Worm (Caenorhabditis elegans): Measurements from ENCODE around the gene aly-3.

DNA sequence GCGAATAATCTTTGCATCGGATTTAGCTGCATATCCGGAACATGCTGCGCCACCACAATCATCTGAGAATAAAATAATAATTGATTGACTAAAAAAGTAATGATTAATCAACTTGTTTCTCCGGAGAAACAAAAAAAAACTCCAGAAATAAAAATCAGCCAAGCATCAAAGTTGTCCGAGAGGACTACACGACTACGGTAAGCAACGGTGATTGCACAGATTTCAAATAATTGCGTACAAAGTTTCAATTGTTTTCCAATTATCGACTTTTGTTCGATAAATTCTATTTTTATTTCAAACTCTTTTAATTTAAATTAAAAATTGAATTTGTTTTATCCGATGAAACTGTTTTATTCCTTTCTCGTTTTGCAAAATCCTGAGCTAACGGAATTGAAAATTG lies 29.7 kb upstream of the aly-3 start, which contains the start of gene cpsf-4:
- TF ChIP-seq zip-11 (GFP tag; IDR thresholded peaks at IDR 0.05), result no peak
- no peak for TF ChIP-seq R02D3.7 (tag; optimal IDR thresholded peaks at IDR 0.05)
- no peak for TF ChIP-seq daf-8 (GFP tag; IDR thresholded peaks at IDR 0.05)
- TF ChIP-seq ceh-82 (tag; optimal IDR thresholded peaks at IDR 0.05), result no peak
- no peak for TF ChIP-seq unc-39 (tag; optimal IDR thresholded peaks at IDR 0.05)
- no peak for TF ChIP-seq nhr-25 (tag; optimal IDR thresholded peaks at IDR 0.05; ENCODE audit: borderline replicate concordance, insufficient read depth)
